Worm (Caenorhabditis elegans) whole organism, early embryonic: ENCODE measurements around the gene Y42A5A.3.

Experiments
- B0310.2 ChIP-seq: sonication (generic microtip); optimal IDR thresholded peaks from 2 replicates; lab custom pipeline; 2016; ENCODE audit warnings: mild to moderate bottlenecking, missing genetic modification characterization, missing compliant biosample characterization
- F13C5.2 ChIP-seq: sonication (generic microtip); optimal IDR thresholded peaks from 2 replicates; lab custom pipeline; 2017; ENCODE audit warnings: mild to moderate bottlenecking, missing genetic modification characterization, inconsistent platforms, missing compliant biosample characterization
- aly-1 ChIP-seq: sonication (generic microtip); optimal IDR thresholded peaks from 2 replicates; lab custom pipeline; 2016; ENCODE audit warnings: missing genetic modification characterization, missing compliant biosample characterization
- ama-1 ChIP-seq: fragments of 150-350 bp; optimal IDR thresholded peaks from 2 replicates; lab custom pipeline; 2014
- ceh-13 ChIP-seq: fragments of 200-800 bp; sonication (Bioruptor generic); optimal IDR thresholded peaks from 2 replicates; lab custom pipeline; 2018; ENCODE audit warnings: mild to moderate bottlenecking, missing genetic modification characterization, missing compliant biosample characterization
- flt-1 ChIP-seq: fragments of 200-800 bp; sonication (Bioruptor generic); IDR thresholded peaks from 2 replicates; pipeline ENCODE4 v1.3.6; 2022; ENCODE audit warnings: missing genetic modification characterization, missing compliant biosample characterization
- hmg-4 ChIP-seq: fragments of 200-800 bp; sonication (Bioruptor generic); optimal IDR thresholded peaks from 2 replicates; lab custom pipeline; 2018; ENCODE audit warnings: mild to moderate bottlenecking, missing genetic modification characterization, missing compliant biosample characterization
- hnd-1 ChIP-seq: sonication (generic microtip); optimal IDR thresholded peaks from 2 replicates; lab custom pipeline; 2016; ENCODE audit warnings: missing genetic modification characterization, missing compliant biosample characterization
- pes-1 ChIP-seq: fragments of 200-800 bp; sonication (Bioruptor generic); IDR thresholded peaks from 2 replicates; pipeline ENCODE4 v1.3.6; 2022; ENCODE audit warnings: missing genetic modification reagents, missing genetic modification characterization, missing compliant biosample characterization
- tbx-37 ChIP-seq: fragments of 200-800 bp; sonication (Bioruptor generic); conservative IDR thresholded peaks from 2 replicates; pipeline ENCODE4 v1.3.6; 2022; ENCODE audit warnings: missing genetic modification reagents, missing genetic modification characterization, missing compliant biosample characterization
- tra-4 ChIP-seq: sonication (generic microtip); optimal IDR thresholded peaks from 2 replicates; lab custom pipeline; 2017; ENCODE audit warnings: missing genetic modification characterization, missing compliant biosample characterization

DNA sequence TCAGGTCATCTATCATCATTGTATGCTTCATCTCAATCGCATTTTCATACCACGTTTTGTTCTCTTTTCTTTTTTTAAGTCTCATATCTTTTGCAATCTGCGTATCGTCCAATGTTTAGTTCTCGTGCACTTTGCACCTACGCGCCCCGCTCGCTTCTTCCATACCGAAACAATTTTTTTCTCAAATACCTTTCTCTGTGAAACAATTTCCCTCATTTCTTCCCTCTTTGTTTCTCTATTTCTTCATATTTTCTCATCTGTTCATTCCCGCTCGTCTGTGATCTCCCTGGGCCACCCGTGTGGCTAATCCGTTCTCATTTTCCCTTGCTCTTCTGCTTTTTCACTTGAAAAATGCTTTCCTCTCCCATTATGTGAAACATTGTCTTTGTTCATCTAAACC is 44.6 kb upstream of the Y42A5A.3 start:
- no peak for TF ChIP-seq pes-1
- no peak for TF ChIP-seq flt-1 (GFP tag; lab: Robert Waterston, UW)
- TF ChIP-seq hnd-1: no peak
- TF ChIP-seq tra-4 (tag; lab: Kevin White, UChicago): no peak
- no peak for TF ChIP-seq tbx-37 (GFP tag; lab: Robert Waterston, UW)
- no peak for TF ChIP-seq ama-1 (lab: Kevin White, UChicago)
- TF ChIP-seq B0310.2 (tag; lab: Kevin White, UChicago): no peak
- no peak for TF ChIP-seq F13C5.2 (tag; lab: Kevin White, UChicago)
- no peak for TF ChIP-seq ceh-13
- no peak for TF ChIP-seq aly-1
- no peak for TF ChIP-seq hmg-4
